Fruit fly (Drosophila melanogaster): Measurements from ENCODE around the gene Ranbp21.

The Ranbp21 gene

DNA sequence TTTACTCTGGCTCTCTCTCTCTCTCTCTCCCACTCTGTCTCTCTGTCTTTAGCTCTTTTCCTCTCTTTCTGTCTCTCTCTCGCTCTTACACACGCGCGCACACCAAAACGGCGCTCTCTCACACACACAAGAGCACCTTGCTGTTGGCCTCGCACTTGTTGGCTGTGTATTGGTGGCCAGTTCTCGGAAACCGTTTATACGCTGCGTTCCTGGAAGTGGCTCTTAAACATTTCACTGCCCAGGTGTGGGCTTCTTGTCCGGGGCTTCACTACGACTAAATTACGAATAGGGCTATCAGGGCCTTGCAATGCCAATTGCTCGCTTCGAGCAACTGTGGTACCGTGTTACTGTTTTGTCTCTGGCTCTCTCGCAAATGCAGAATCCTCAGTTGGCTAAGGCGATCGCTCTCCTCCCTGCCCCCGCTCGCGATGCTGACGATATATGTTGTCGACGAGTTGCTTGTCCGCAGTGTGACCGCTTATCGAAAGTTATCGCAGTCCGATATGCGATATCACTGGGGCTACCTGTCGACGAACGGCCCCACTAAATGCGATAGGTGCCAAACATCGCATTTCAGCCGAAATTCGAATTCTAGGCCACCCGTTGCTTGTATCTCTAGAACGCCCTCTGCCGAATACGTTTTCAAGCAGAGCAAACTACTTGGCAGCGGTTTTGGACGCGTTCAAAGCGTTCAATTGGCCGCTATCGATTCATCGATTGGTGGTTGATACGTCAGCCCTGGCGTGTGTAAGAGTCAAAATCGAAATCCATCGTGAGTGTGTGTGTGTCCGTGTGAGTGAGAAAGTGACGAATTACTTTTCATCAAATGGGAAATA, 31.2 kb upstream of the Ranbp21 start, which contains the start of the genes dome and Ubqn (continued):
- TF ChIP-seq Bteb2 (GFP tag; optimal IDR thresholded peaks at IDR 0.05) (no peak), Sin3A (optimal IDR thresholded peaks at IDR 0.05) (peak; percentile 100), CG3847 (GFP tag; IDR thresholded peaks at IDR 0.05) (no peak), CG9727 (GFP tag; optimal IDR thresholded peaks at IDR 0.05) (peak; percentile 22), CG9876 (GFP tag; optimal IDR thresholded peaks at IDR 0.05) (no peak), CG10267 (tag; optimal IDR thresholded peaks at IDR 0.05) (peak; percentile 58), CG8388 (GFP tag; optimal IDR thresholded peaks at IDR 0.05) (no peak), CG2120 (GFP tag; optimal IDR thresholded peaks at IDR 0.05) (peak; percentile 39), CG3995 (GFP tag; optimal IDR thresholded peaks at IDR 0.05) (peak; percentile 42), ken (GFP tag; IDR thresholded peaks at IDR 0.05) (no peak), CG1832 (GFP tag; optimal IDR thresholded peaks at IDR 0.05) (peak; percentile 92), CG6272 (GFP tag; IDR thresholded peaks at IDR 0.05) (0 out of 2 replicates have a peak, but pooled peaks have one; percentile 14), CG9932 (GFP tag; IDR thresholded peaks at IDR 0.05) (no peak; the same call in 1 of the 2 replicates), NFAT (GFP tag; IDR thresholded peaks at IDR 0.05) (peak; percentile 3; the same call in 1 of the 2 replicates), Mad (GFP tag; optimal IDR thresholded peaks at IDR 0.05) (no peak), Fer2 (tag; optimal IDR thresholded peaks at IDR 0.05) (no peak), Scr (GFP tag; IDR thresholded peaks at IDR 0.05; ENCODE audit: partially characterized antibody) (peak; percentile 95), ATbp (GFP tag; optimal IDR thresholded peaks at IDR 0.05) (no peak), row (GFP tag; IDR thresholded peaks at IDR 0.05) (peak; percentile 56), ind (GFP tag; optimal IDR thresholded peaks at IDR 0.05) (no peak), tll (GFP tag; optimal IDR thresholded peaks at IDR 0.05) (peak; percentile 93 to 94), CG8478 (optimal IDR thresholded peaks at IDR 0.05) (peak; percentile 83), CG12744 (GFP tag; optimal IDR thresholded peaks at IDR 0.05) (no peak), CG17912 (GFP tag; optimal IDR thresholded peaks at IDR 0.05) (no peak), fd96Cb (tag; optimal IDR thresholded peaks at IDR 0.05) (no peak), CG16813 (GFP tag; IDR thresholded peaks at IDR 0.05; ENCODE audit: partially characterized antibody) (peak; percentile 95), CG17802 (tag; optimal IDR thresholded peaks at IDR 0.05) (no peak), nau (GFP tag; optimal IDR thresholded peaks at IDR 0.05) (no peak), ci (GFP tag; IDR thresholded peaks at IDR 0.05) (no peak), CG10274 (GFP tag; optimal IDR thresholded peaks at IDR 0.05) (no peak), ftz-f1 (GFP tag; optimal IDR thresholded peaks at IDR 0.05) (peak; percentile 86), CG1602 (GFP tag; optimal IDR thresholded peaks at IDR 0.05) (no peak), fu2 (GFP tag; optimal IDR thresholded peaks at IDR 0.05) (no peak), fd3F (GFP tag; optimal IDR thresholded peaks at IDR 0.05) (no peak), rib (GFP tag; IDR thresholded peaks at IDR 0.05) (no peak), gem (tag; optimal IDR thresholded peaks at IDR 0.05) (no peak), CG3163 (GFP tag; optimal IDR thresholded peaks at IDR 0.05) (peak; percentile 60), CG11560 (tag; IDR thresholded peaks at IDR 0.05) (no peak), shn (GFP tag; optimal IDR thresholded peaks at IDR 0.05) (no peak), cas (GFP tag; IDR thresholded peaks at IDR 0.05) (no peak), Oli (tag; optimal IDR thresholded peaks at IDR 0.05) (no peak), Optix (GFP tag; IDR thresholded peaks at IDR 0.05) (no peak), emc (GFP tag; optimal IDR thresholded peaks at IDR 0.05) (no peak), CG12155 (GFP tag; optimal IDR thresholded peaks at IDR 0.05) (peak; percentile 78), Meics (GFP tag; optimal IDR thresholded peaks at IDR 0.05) (peak; percentile 36), ab (GFP tag; optimal IDR thresholded peaks at IDR 0.05) (no peak), CG17186 (GFP tag; optimal IDR thresholded peaks at IDR 0.05) (peak; percentile 83), gro (GFP tag; optimal IDR thresholded peaks at IDR 0.05) (no peak), hb (GFP tag; IDR thresholded peaks at IDR 0.05; ENCODE audit: partially characterized antibody) (peak; percentile 93), gce (GFP tag; IDR thresholded peaks at IDR 0.05) (0 out of 3 replicates have a peak, but pooled peaks have one; percentile 9)

All from whole organism, embryonic.